Worm (Caenorhabditis elegans): ENCODE results near the gene Y71H2AM.3.
A peak's percentile ranks its signal among the peaks of the same experiment; 100 is the strongest.
"Not testable (repeated sequence)": the region's sequence is repeated elsewhere in the genome, so short reads cannot be mapped to it uniquely, and the experiment has no call there.

Gene Y71H2AM.3

DNA sequence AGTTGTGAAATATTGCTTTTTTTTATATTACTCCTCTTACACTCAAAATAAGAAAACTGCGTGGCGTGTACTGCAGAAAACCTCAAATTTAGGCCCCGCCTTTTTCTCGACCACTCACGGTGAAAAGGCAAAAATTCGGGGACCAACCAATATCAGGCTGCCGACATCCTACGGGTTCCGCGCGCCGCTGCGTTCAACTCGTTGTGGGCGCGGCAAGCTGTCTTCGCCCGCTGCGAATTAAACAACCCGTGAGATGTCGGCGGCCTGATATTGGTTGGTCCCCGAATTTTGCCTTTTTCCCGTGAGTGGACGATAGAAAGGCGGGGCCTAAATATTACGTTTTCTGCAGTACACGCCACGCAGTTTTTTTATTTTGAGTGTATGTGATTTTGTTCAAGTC, 7.8 kb upstream of the Y71H2AM.3 start:
- TF ChIP-seq snpc-4 (GFP tag; optimal IDR thresholded peaks at IDR 0.05): not testable (repeated sequence)
- TF ChIP-seq snpc-4 (tag; optimal IDR thresholded peaks at IDR 0.05): peak in 1 of 4 experiments; percentile 78

DNA sequence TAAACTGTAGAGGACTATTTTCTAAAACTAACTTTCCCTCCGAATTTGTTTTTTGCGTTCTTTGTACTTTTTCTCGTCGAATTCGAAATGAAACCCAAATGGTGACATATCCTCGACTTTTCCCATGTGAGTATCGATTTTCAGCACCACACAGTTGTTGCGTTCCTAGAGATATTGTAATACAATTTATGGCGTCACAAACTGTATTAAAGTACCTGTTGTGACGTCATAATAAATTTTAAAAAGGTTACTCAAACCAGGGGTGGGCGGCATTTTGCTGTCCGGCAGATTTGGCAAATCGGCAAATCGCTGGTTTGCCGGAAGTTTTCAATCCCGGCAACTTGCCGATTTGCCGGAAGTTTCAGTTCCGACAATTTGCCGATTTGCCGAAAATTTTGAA, 4.5 kb upstream of the Y71H2AM.3 start:
- TF ChIP-seq ceh-40 (GFP tag; IDR thresholded peaks at IDR 0.05) (no peak), Y67H2A.10 (GFP tag; conservative IDR thresholded peaks at IDR 0.05) (no peak), madf-3 (GFP tag; IDR thresholded peaks at IDR 0.05) (no peak), ztf-26 (tag; optimal IDR thresholded peaks at IDR 0.05) (no peak)

DNA sequence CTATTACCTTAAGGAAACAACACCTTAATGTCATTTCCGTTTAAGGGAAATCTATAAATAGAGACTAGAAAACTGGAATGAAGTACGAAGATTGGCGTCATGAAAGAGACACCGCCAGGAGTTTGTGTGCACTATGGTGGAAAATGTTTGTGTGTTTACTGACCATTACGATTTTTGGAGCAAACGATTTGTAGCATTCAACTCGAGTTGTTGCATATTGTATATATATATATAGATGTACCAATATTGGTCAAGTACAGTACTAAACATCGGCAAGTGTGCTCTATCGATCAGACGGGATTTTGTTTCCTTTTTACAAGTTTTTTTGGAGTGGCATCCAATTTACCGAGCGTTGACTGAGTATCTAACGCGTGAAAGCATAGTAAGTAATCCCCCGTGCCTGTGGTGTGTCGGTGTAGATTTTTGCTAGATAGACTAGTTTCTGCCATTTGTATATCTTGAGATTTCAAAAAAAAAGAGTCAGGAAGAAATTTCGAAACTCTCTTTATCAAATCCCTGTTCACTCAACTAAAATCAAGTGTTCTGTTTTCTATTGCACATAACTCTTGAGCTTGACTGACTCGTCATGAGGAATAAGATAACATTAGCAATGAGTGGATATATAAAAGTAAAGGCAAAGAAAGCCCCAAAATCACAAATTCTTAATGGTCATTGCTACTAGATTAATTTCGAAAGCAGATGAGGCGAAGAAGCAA, 3.3 kb upstream of the Y71H2AM.3 start, which contains the start of the genes twk-45 and Y71H2AM.25:
Gene twk-45 (minus strand): TSS at position 101 of the 716 bp plus-strand sequence.
Gene Y71H2AM.25 (plus strand): TSS at position 666 of the 716 bp plus-strand sequence.
- TF ChIP-seq fkh-3 (tag; optimal IDR thresholded peaks at IDR 0.05): no peak
- TF ChIP-seq F23B12.7 (tag; optimal IDR thresholded peaks at IDR 0.05; ENCODE audit: insufficient read depth): no peak
- TF ChIP-seq zim-3 (tag; optimal IDR thresholded peaks at IDR 0.05): no peak
- no peak for TF ChIP-seq ama-1 (optimal IDR thresholded peaks at IDR 0.05)
- TF ChIP-seq ama-1 (GFP tag; optimal IDR thresholded peaks at IDR 0.05): no peak
- no peak for TF ChIP-seq ztf-28 (GFP tag; IDR thresholded peaks at IDR 0.05)
- TF ChIP-seq F33H1.4 (GFP tag; IDR thresholded peaks at IDR 0.05): no peak

DNA sequence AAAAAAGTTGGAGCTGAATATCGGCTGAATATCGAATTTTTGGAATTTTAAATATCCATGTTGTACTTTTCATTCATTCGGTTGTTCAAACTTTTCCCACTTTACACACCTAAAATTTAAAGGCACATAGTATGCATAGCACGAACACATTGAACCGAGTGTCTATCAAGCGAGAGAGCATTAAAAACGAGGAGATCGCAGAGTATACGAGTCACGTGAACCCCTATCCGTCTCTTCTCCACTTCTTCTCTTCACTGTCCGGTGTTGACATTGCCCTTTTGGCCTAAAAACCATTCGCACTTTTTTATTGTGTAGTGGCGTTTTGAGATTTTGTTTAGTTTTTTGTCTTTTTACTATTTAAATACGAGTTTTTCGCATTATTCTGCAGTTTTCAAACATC, 769 bp upstream of the Y71H2AM.3 start:
- TF ChIP-seq B0019.2 (GFP tag; conservative IDR thresholded peaks at IDR 0.05) (no peak), rpc-1 (optimal IDR thresholded peaks at IDR 0.05) (no peak), rpc-1 (tag; optimal IDR thresholded peaks at IDR 0.05) (no peak), F22D6.2 (tag; optimal IDR thresholded peaks at IDR 0.05) (no peak), attf-3 (GFP tag; conservative IDR thresholded peaks at IDR 0.05) (no peak), Y67H2A.10 (GFP tag; conservative IDR thresholded peaks at IDR 0.05) (no peak), hsf-1 (GFP tag; IDR thresholded peaks at IDR 0.05) (no peak), aptf-3 (GFP tag; IDR thresholded peaks at IDR 0.05) (no peak), nhr-120 (GFP tag; IDR thresholded peaks at IDR 0.05) (no peak), lin-40 (tag; optimal IDR thresholded peaks at IDR 0.05) (no peak), K12H6.12 (tag; optimal IDR thresholded peaks at IDR 0.05) (no peak), rcor-1 (GFP tag; IDR thresholded peaks at IDR 0.05) (no peak), F23B12.7 (tag; optimal IDR thresholded peaks at IDR 0.05; ENCODE audit: insufficient read depth) (no peak), F39B2.1 (GFP tag; IDR thresholded peaks at IDR 0.05) (no peak), ztf-3 (GFP tag; optimal IDR thresholded peaks at IDR 0.05) (no peak), snpc-1.1 (tag; optimal IDR thresholded peaks at IDR 0.05; ENCODE audit: insufficient read depth) (no peak), snpc-3.4 (tag; optimal IDR thresholded peaks at IDR 0.05) (no peak), F37B4.10 (GFP tag; IDR thresholded peaks at IDR 0.05) (no peak), nhr-80 (tag; optimal IDR thresholded peaks at IDR 0.05) (peak; percentile 50), ets-4 (GFP tag; optimal IDR thresholded peaks at IDR 0.05) (no peak), T07F8.4 (tag; optimal IDR thresholded peaks at IDR 0.05) (no peak), athp-1 (tag; optimal IDR thresholded peaks at IDR 0.05) (no peak), cebp-2 (GFP tag; IDR thresholded peaks at IDR 0.05) (no peak), ceh-79 (tag; optimal IDR thresholded peaks at IDR 0.05) (no peak), die-1 (tag; optimal IDR thresholded peaks at IDR 0.05) (no peak), snpc-4 (GFP tag; optimal IDR thresholded peaks at IDR 0.05) (no peak), snpc-4 (tag; optimal IDR thresholded peaks at IDR 0.05) (no peak), mxl-1 (tag; optimal IDR thresholded peaks at IDR 0.05) (no peak), tlf-1 (GFP tag; optimal IDR thresholded peaks at IDR 0.05) (no peak), Y95B8A.8 (GFP tag; IDR thresholded peaks at IDR 0.05) (no peak), ccch-3 (GFP tag; optimal IDR thresholded peaks at IDR 0.05) (no peak), zfh-2 (GFP tag; conservative IDR thresholded peaks at IDR 0.05) (no peak), C06A6.2 (GFP tag; conservative IDR thresholded peaks at IDR 0.05) (no peak), nhr-27 (tag; optimal IDR thresholded peaks at IDR 0.05) (no peak), akir-1 (GFP tag; optimal IDR thresholded peaks at IDR 0.05) (no peak)
